Worm (Caenorhabditis elegans) whole organism, L1 larva: ENCODE measurements around the gene C07E3.8.

ENCODE experiments used
- C04F5.9 ChIP-seq: sonication (generic microtip); optimal IDR thresholded peaks from 2 replicates; lab custom pipeline; 2016; ENCODE audit warnings: missing genetic modification characterization, missing compliant biosample characterization
- C16A3.4 ChIP-seq: fragments of 150-350 bp; optimal IDR thresholded peaks from 2 replicates; lab custom pipeline; 2014; ENCODE audit warnings: missing biosample characterization, missing genetic modification characterization
- C34B4.2 ChIP-seq: sonication (generic microtip); optimal IDR thresholded peaks from 2 replicates; lab custom pipeline; 2017; ENCODE audit warnings: mild to moderate bottlenecking, missing genetic modification characterization, missing compliant biosample characterization
- Y116A8C.19 ChIP-seq: sonication (generic microtip); optimal IDR thresholded peaks from 2 replicates; lab custom pipeline; 2016; ENCODE audit warnings: missing compliant biosample characterization, missing genetic modification characterization, borderline replicate concordance
- aha-1 ChIP-seq: fragments of 150-350 bp; optimal IDR thresholded peaks from 2 replicates; lab custom pipeline; 2014; ENCODE audit warnings: missing biosample characterization, missing genetic modification characterization
- alr-1 ChIP-seq: fragments of 200-800 bp; sonication (Bioruptor generic); optimal IDR thresholded peaks from 2 replicates; lab custom pipeline; 2018; ENCODE audit warnings: borderline replicate concordance, mild to moderate bottlenecking, missing genetic modification characterization, missing compliant biosample characterization
- ama-1 ChIP-seq: fragments of 150-350 bp; optimal IDR thresholded peaks from 2 replicates; lab custom pipeline; 2014
- blmp-1 ChIP-seq: fragments of 150-350 bp; optimal IDR thresholded peaks from 2 replicates; lab custom pipeline; 2014; ENCODE audit warnings: missing biosample characterization, missing genetic modification characterization
- ceh-63 ChIP-seq: fragments of 200-800 bp; sonication (Bioruptor generic); optimal IDR thresholded peaks from 2 replicates; lab custom pipeline; 2018; ENCODE audit warnings: mild to moderate bottlenecking, missing genetic modification characterization, missing compliant biosample characterization
- ceh-8 ChIP-seq: fragments of 200-800 bp; sonication (Bioruptor generic); optimal IDR thresholded peaks from 2 replicates; lab custom pipeline; 2018; ENCODE audit warnings: mild to moderate bottlenecking, missing genetic modification characterization, moderate library complexity, missing compliant biosample characterization
- ceh-88 ChIP-seq: fragments of 200-800 bp; sonication (Bioruptor generic); IDR thresholded peaks from 2 replicates; pipeline ENCODE4 v1.3.6; 2022; ENCODE audit warnings: missing genetic modification characterization, missing compliant biosample characterization
- ces-1 ChIP-seq: fragments of 150-350 bp; optimal IDR thresholded peaks from 2 replicates; lab custom pipeline; 2014; ENCODE audit warnings: missing biosample characterization, missing genetic modification reagents, missing genetic modification characterization
- dsc-1 ChIP-seq: sonication (generic microtip); optimal IDR thresholded peaks from 2 replicates; lab custom pipeline; 2016; ENCODE audit warnings: mild to moderate bottlenecking, missing genetic modification characterization, missing compliant biosample characterization
- efl-1 ChIP-seq, 4 experiments: fragments of 150-350 bp; optimal IDR thresholded peaks in 3 of 4; peaks in 1 of 4; 1 replicate in 1 of 4; 2 replicates in 3 of 4; lab custom pipeline; 2014; ENCODE audit warnings: missing biosample characterization in 2 of 4, missing genetic modification characterization in 2 of 4, missing genetic modification reagents in 2 of 4
- efl-3 ChIP-seq: fragments of 200-800 bp; sonication (Bioruptor generic); optimal IDR thresholded peaks from 2 replicates; lab custom pipeline; 2018; ENCODE audit warnings: mild to moderate bottlenecking, missing genetic modification characterization, missing compliant biosample characterization
- egl-27 ChIP-seq, 2 experiments: fragments of 150-350 bp in 1 of 2; sonication (generic microtip); optimal IDR thresholded peaks; 3 replicates each; lab custom pipeline; 2017 to 2018; ENCODE audit warnings: missing biosample characterization in 2 of 2, missing genetic modification characterization in 2 of 2, missing genetic modification reagents in 2 of 2
- elt-2 ChIP-seq: sonication (generic microtip); optimal IDR thresholded peaks from 2 replicates; lab custom pipeline; 2016; ENCODE audit warnings: missing genetic modification characterization, mild to moderate bottlenecking, inconsistent platforms, missing compliant biosample characterization, missing genetic modification reagents
- elt-3 ChIP-seq, 6 experiments: fragments of 150-350 bp in 1 of 6; sonication (generic microtip); optimal IDR thresholded peaks; 2 replicates each; lab custom pipeline; 2017 to 2018; ENCODE audit warnings: missing biosample characterization in 6 of 6, missing genetic modification characterization in 6 of 6, inconsistent platforms in 1 of 6
- ets-5 ChIP-seq: fragments of 200-800 bp; sonication (Bioruptor generic); IDR thresholded peaks from 2 replicates; pipeline ENCODE4 v1.3.6; 2022; ENCODE audit warnings: missing genetic modification characterization, missing compliant biosample characterization
- fkh-4 ChIP-seq: sonication (generic microtip); optimal IDR thresholded peaks from 2 replicates; lab custom pipeline; 2016; ENCODE audit warnings: missing compliant biosample characterization, missing genetic modification characterization, borderline replicate concordance
- fkh-8 ChIP-seq: sonication (generic microtip); optimal IDR thresholded peaks from 2 replicates; lab custom pipeline; 2016; ENCODE audit warnings: mild to moderate bottlenecking, missing genetic modification characterization, missing compliant biosample characterization
- grh-1 ChIP-seq: fragments of 200-800 bp; sonication (Bioruptor generic); IDR thresholded peaks from 2 replicates; pipeline ENCODE4 v1.3.6; 2022; ENCODE audit warnings: missing genetic modification reagents, missing genetic modification characterization, missing compliant biosample characterization
- hlh-4 ChIP-seq: sonication (generic microtip); optimal IDR thresholded peaks from 2 replicates; lab custom pipeline; 2016; ENCODE audit warnings: mild to moderate bottlenecking, missing genetic modification characterization, missing compliant biosample characterization
- hpl-2 ChIP-seq: fragments of 150-350 bp; optimal IDR thresholded peaks from 2 replicates; lab custom pipeline; 2014; ENCODE audit warnings: missing biosample characterization, missing genetic modification reagents, missing genetic modification characterization
- jun-1 ChIP-seq: fragments of 150-350 bp; optimal IDR thresholded peaks from 2 replicates; lab custom pipeline; 2014; ENCODE audit warnings: missing biosample characterization, missing genetic modification reagents, missing genetic modification characterization
- lin-14 ChIP-seq: fragments of 200-800 bp; sonication (Bioruptor generic); optimal IDR thresholded peaks from 2 replicates; lab custom pipeline; 2018; ENCODE audit warnings: mild to moderate bottlenecking, missing genetic modification characterization, moderate library complexity, missing compliant biosample characterization
- lin-35 ChIP-seq, 2 experiments: fragments of 150-350 bp; optimal IDR thresholded peaks; 2 replicates each; lab custom pipeline; 2014; ENCODE audit warnings: missing biosample characterization in 2 of 2, missing genetic modification characterization in 2 of 2, missing genetic modification reagents in 2 of 2
- lin-39 ChIP-seq: fragments of 150-350 bp; optimal IDR thresholded peaks from 2 replicates; lab custom pipeline; 2014; ENCODE audit warnings: missing biosample characterization, missing genetic modification reagents, missing genetic modification characterization
- mef-2 ChIP-seq: fragments of 150-350 bp; optimal IDR thresholded peaks from 2 replicates; lab custom pipeline; 2014; ENCODE audit warnings: missing biosample characterization, missing genetic modification characterization
- mep-1 ChIP-seq: fragments of 150-350 bp; optimal IDR thresholded peaks from 2 replicates; lab custom pipeline; 2014; ENCODE audit warnings: missing biosample characterization, missing genetic modification characterization
- nhr-11 ChIP-seq: fragments of 150-350 bp; optimal IDR thresholded peaks from 2 replicates; lab custom pipeline; 2014; ENCODE audit warnings: missing biosample characterization, missing genetic modification characterization
- nhr-12 ChIP-seq: sonication (generic microtip); optimal IDR thresholded peaks from 2 replicates; lab custom pipeline; 2017; ENCODE audit warnings: missing biosample characterization, missing genetic modification characterization
- nhr-19 ChIP-seq: fragments of 200-800 bp; sonication (Bioruptor generic); conservative IDR thresholded peaks from 2 replicates; pipeline ENCODE4 v1.3.6; 2022; ENCODE audit warnings: missing genetic modification characterization, missing compliant biosample characterization
- nhr-20 ChIP-seq: sonication (generic microtip); optimal IDR thresholded peaks from 2 replicates; lab custom pipeline; 2016; ENCODE audit warnings: mild to moderate bottlenecking, missing genetic modification characterization, missing compliant biosample characterization
- nhr-71 ChIP-seq: sonication (generic microtip); optimal IDR thresholded peaks from 2 replicates; lab custom pipeline; 2016; ENCODE audit warnings: mild to moderate bottlenecking, missing genetic modification characterization, moderate library complexity, missing compliant biosample characterization
- nhr-77 ChIP-seq: fragments of 150-350 bp; optimal IDR thresholded peaks from 2 replicates; lab custom pipeline; 2014; ENCODE audit warnings: missing biosample characterization, missing genetic modification characterization
- nhr-84 ChIP-seq: sonication (generic microtip); optimal IDR thresholded peaks from 2 replicates; lab custom pipeline; 2017; ENCODE audit warnings: missing biosample characterization, missing genetic modification characterization
- nhr-90 ChIP-seq: sonication (generic microtip); optimal IDR thresholded peaks from 2 replicates; lab custom pipeline; 2016; ENCODE audit warnings: mild to moderate bottlenecking, missing genetic modification characterization, missing compliant biosample characterization; ENCODE audit not compliant: poor library complexity
- pag-3 ChIP-seq: sonication (generic microtip); optimal IDR thresholded peaks from 2 replicates; lab custom pipeline; 2017; ENCODE audit warnings: missing genetic modification characterization, mild to moderate bottlenecking, missing compliant biosample characterization, antibody characterized with exemption, borderline replicate concordance; ENCODE audit not compliant: insufficient read depth
- pax-3 ChIP-seq: fragments of 200-800 bp; sonication (Bioruptor generic); optimal IDR thresholded peaks from 2 replicates; lab custom pipeline; 2018; ENCODE audit warnings: mild to moderate bottlenecking, missing genetic modification characterization, moderate library complexity, missing compliant biosample characterization
- rnt-1 ChIP-seq: sonication (generic microtip); optimal IDR thresholded peaks from 2 replicates; lab custom pipeline; 2016; ENCODE audit warnings: mild to moderate bottlenecking, missing genetic modification characterization, moderate library complexity, missing compliant biosample characterization
- skn-1 ChIP-seq: fragments of 150-350 bp; optimal IDR thresholded peaks from 2 replicates; lab custom pipeline; 2014; ENCODE audit warnings: missing biosample characterization, missing genetic modification characterization
- snpc-4 ChIP-seq: fragments of 150-350 bp; optimal IDR thresholded peaks from 2 replicates; lab custom pipeline; 2014; ENCODE audit warnings: missing biosample characterization, missing genetic modification characterization
- snu-23 ChIP-seq: sonication (generic microtip); optimal IDR thresholded peaks from 2 replicates; lab custom pipeline; 2016; ENCODE audit warnings: missing genetic modification characterization, missing compliant biosample characterization
- sox-4 ChIP-seq: sonication (generic microtip); optimal IDR thresholded peaks from 2 replicates; lab custom pipeline; 2016; ENCODE audit warnings: missing genetic modification characterization, missing compliant biosample characterization
- sup-37 ChIP-seq: fragments of 200-800 bp; sonication (Bioruptor generic); optimal IDR thresholded peaks from 2 replicates; lab custom pipeline; 2018; ENCODE audit warnings: mild to moderate bottlenecking, missing genetic modification characterization, missing compliant biosample characterization
- unc-130 ChIP-seq: fragments of 150-350 bp; optimal IDR thresholded peaks from 2 replicates; lab custom pipeline; 2017; ENCODE audit warnings: missing biosample characterization, missing genetic modification characterization, inconsistent platforms
- unc-30 ChIP-seq: sonication (generic microtip); optimal IDR thresholded peaks from 2 replicates; lab custom pipeline; 2017; ENCODE audit warnings: missing biosample characterization, missing genetic modification characterization
- unc-86 ChIP-seq: sonication (generic microtip); optimal IDR thresholded peaks from 2 replicates; lab custom pipeline; 2016; ENCODE audit warnings: missing genetic modification characterization, missing compliant biosample characterization
- vab-15 ChIP-seq: sonication (generic microtip); optimal IDR thresholded peaks from 2 replicates; lab custom pipeline; 2017; ENCODE audit warnings: missing genotype, mild to moderate bottlenecking, missing genetic modification characterization, missing compliant biosample characterization
- xbp-1 ChIP-seq: sonication (generic microtip); optimal IDR thresholded peaks from 2 replicates; lab custom pipeline; 2016; ENCODE audit warnings: missing genetic modification characterization, missing compliant biosample characterization
- zag-1 ChIP-seq: fragments of 150-350 bp; optimal IDR thresholded peaks from 2 replicates; lab custom pipeline; 2014; ENCODE audit warnings: missing biosample characterization, missing genetic modification characterization
- ztf-11 ChIP-seq, 2 experiments: sonication (generic microtip); optimal IDR thresholded peaks; 2 replicates each; lab custom pipeline; 2016 to 2017; ENCODE audit warnings: missing genetic modification characterization in 2 of 2, missing biosample characterization in 1 of 2, missing compliant biosample characterization in 1 of 2

C07E3.8 gene

DNA sequence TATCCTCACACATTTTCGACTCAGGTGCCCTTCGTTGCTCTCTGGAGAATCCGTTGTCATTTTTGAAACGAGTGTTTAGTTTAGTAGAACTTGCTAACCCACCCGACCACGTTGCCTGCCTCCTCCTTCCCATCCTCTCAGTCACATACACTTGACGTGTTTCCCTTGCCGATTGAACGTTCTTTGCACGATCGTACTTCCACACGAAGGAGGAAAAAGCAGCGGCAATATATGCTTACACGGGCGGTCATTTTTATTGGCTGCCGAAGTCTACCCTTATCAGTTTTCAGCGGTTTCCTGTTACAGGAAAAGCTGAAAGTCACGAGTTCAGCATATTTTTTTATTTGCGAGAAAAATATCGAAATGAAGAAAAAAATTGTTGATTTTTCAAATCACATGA, 37.7 kb downstream of the C07E3.8 start:
- TF ChIP-seq nhr-77 (tag; lab: Kevin White, UChicago) (peak; percentile 0), fkh-4 (tag; lab: Kevin White, UChicago) (no peak), unc-30 (tag; lab: Kevin White, UChicago) (no peak), efl-3 (GFP tag; lab: Kevin White, UChicago) (no peak), nhr-19 (GFP tag; lab: Robert Waterston, UW) (peak; percentile 86), jun-1 (tag; lab: Kevin White, UChicago) (peak; percentile 51), aha-1 (tag; lab: Kevin White, UChicago) (no peak), mep-1 (peak; percentile 48), C16A3.4 (tag; lab: Kevin White, UChicago) (peak; percentile 9), pag-3 (tag; lab: Kevin White, UChicago) (no peak), pax-3 (tag; lab: Kevin White, UChicago) (no peak), unc-86 (tag; lab: Kevin White, UChicago) (no peak), elt-3 (tag; optimal IDR thresholded peaks at IDR 0.05; lab: Kevin White, UChicago) (no peak), ceh-63 (GFP tag; lab: Kevin White, UChicago) (no peak), dsc-1 (no peak), ama-1 (lab: Kevin White, UChicago) (peak; percentile 54), ceh-8 (GFP tag; lab: Kevin White, UChicago) (no peak), snpc-4 (tag; lab: Kevin White, UChicago) (no peak), grh-1 (GFP tag; lab: Robert Waterston, UW) (no peak), nhr-12 (tag; lab: Kevin White, UChicago) (no peak), ets-5 (GFP tag; lab: Robert Waterston, UW) (no peak), sox-4 (tag; lab: Kevin White, UChicago) (no peak), hlh-4 (no peak), lin-14 (GFP tag; lab: Kevin White, UChicago) (peak; percentile 68), unc-130 (tag; lab: Kevin White, UChicago) (peak; percentile 4), lin-39 (no peak), blmp-1 (tag; lab: Kevin White, UChicago) (peak; percentile 32), lin-35 (GFP tag; optimal IDR thresholded peaks at IDR 0.05; lab: Kevin White, UChicago) (peak in 1 of 2 experiments; percentile 61), ztf-11 (tag; optimal IDR thresholded peaks at IDR 0.05; lab: Kevin White, UChicago) (no peak), ceh-88 (GFP tag; lab: Robert Waterston, UW) (no peak), nhr-90 (tag; lab: Kevin White, UChicago) (peak; percentile 12), C34B4.2 (no peak), rnt-1 (peak; percentile 38), nhr-84 (tag; lab: Kevin White, UChicago) (no peak), nhr-71 (tag; lab: Kevin White, UChicago) (peak; percentile 55), egl-27 (tag; optimal IDR thresholded peaks at IDR 0.05; lab: Kevin White, UChicago) (no peak), fkh-8 (tag; lab: Kevin White, UChicago) (no peak), C04F5.9 (tag; lab: Kevin White, UChicago) (no peak), snu-23 (GFP tag; lab: Kevin White, UChicago) (peak; percentile 40), xbp-1 (tag; lab: Kevin White, UChicago) (no peak), elt-2 (tag; lab: Kevin White, UChicago) (peak; percentile 86), sup-37 (GFP tag; lab: Kevin White, UChicago) (no peak), mef-2 (no peak), Y116A8C.19 (no peak), hpl-2 (GFP tag; lab: Kevin White, UChicago) (no peak), zag-1 (tag; lab: Kevin White, UChicago) (no peak), efl-1 (optimal IDR thresholded peaks at IDR 0.05; lab: Kevin White, UChicago) (no peak), efl-1 (GFP tag; optimal IDR thresholded peaks at IDR 0.05 in 1 of 2; lab: Kevin White, UChicago) (peak in 1 of 2 experiments; percentile 93), alr-1 (no peak), vab-15 (tag; lab: Kevin White, UChicago) (no peak), nhr-11 (tag; lab: Kevin White, UChicago) (no peak), nhr-20 (tag; lab: Kevin White, UChicago) (peak; percentile 63), skn-1 (tag; lab: Kevin White, UChicago) (no peak), ces-1 (no peak)
